Fruit fly (Drosophila melanogaster): ENCODE data around the gene Aatf.

Aatf gene

DNA sequence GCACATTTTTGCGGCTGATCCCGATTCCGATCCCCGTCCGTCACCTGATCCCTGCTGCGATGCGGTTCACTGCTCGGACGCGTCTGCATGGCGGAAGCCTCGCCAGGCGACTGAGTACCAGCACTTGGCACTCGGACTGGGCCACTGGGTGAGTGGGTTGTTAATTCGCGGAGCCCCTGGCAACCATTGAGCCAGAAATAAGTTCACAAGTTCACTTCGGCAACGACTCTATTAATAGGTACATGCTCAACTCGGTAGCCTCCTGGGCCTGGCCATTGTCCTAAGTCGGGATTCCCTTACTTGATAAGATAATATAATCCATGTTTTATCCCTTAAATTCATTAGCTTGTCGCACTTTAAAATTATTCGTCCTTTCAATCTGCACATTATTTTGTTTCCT, 22.7 kb downstream of the Aatf start, which contains the start of gene TTLL3A:
TTLL3A (minus strand) TSS at position 101 of the 400 bp plus-strand sequence.
- TF ChIP-seq CG5204 (GFP tag; optimal IDR thresholded peaks at IDR 0.05) (no peak), cic (GFP tag; optimal IDR thresholded peaks at IDR 0.05) (no peak), ovo (GFP tag; optimal IDR thresholded peaks at IDR 0.05) (no peak), CG7101 (tag; optimal IDR thresholded peaks at IDR 0.05) (no peak), cnc (optimal IDR thresholded peaks at IDR 0.05) (no peak), pad (GFP tag; optimal IDR thresholded peaks at IDR 0.05) (no peak), Crg-1 (GFP tag; optimal IDR thresholded peaks at IDR 0.05) (no peak), toe (GFP tag; optimal IDR thresholded peaks at IDR 0.05) (no peak), Clk (GFP tag; optimal IDR thresholded peaks at IDR 0.05) (no peak), CG12768 (GFP tag; optimal IDR thresholded peaks at IDR 0.05) (no peak), CG11617 (GFP tag; optimal IDR thresholded peaks at IDR 0.05) (no peak), CG33017 (tag; optimal IDR thresholded peaks at IDR 0.05) (no peak), bab1 (GFP tag; optimal IDR thresholded peaks at IDR 0.05) (no peak), kay (GFP tag; ENCODE audit: borderline replicate concordance) (no peak), Mnt (GFP tag; optimal IDR thresholded peaks at IDR 0.05) (no peak), Hr96 (GFP tag; optimal IDR thresholded peaks at IDR 0.05) (no peak), CG1620 (GFP tag; optimal IDR thresholded peaks at IDR 0.05) (no peak), CG14711 (tag; optimal IDR thresholded peaks at IDR 0.05) (no peak), tj (GFP tag; optimal IDR thresholded peaks at IDR 0.05) (no peak)

DNA sequence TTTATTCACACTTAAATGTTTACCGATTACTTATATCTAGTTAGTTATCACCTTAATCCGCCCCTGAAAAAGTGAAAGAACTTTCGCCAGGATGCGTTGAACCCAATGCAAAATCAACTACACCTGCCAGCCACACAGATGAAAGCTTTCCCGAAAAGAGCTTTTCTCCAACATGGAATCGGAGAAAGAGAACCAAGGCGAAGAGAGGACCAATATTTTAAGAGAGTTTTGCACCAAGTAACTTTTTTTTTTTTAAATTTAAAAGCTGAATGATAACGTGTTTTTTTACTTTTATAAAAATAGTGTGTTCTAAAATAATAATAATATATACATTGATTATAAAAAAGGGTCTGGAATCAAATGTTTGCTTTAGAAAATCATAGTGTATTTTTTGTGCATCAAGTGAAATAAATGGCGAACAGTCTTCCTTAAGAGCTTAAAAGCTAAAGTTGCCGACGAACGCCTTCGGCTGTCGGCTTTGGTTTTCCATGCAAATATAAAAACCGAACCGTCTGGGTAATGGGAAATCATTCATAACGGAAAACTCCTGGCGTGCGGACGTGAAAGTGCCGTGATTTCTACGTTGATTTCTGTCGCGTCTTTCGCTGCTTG, 24.7 kb downstream of the Aatf start, which contains the start of gene meng:
meng (plus strand) TSS at position 523 of the 612 bp plus-strand sequence.
- no peak for TF ChIP-seq cic (GFP tag; optimal IDR thresholded peaks at IDR 0.05)
- TF ChIP-seq CG14711 (tag; optimal IDR thresholded peaks at IDR 0.05): no peak
- TF ChIP-seq CG1620 (GFP tag; optimal IDR thresholded peaks at IDR 0.05): no peak
- TF ChIP-seq CG5204 (GFP tag; optimal IDR thresholded peaks at IDR 0.05): no peak
- peak; percentile 71 for TF ChIP-seq kay (GFP tag; ENCODE audit: borderline replicate concordance)
- no peak for TF ChIP-seq CG11617 (GFP tag; optimal IDR thresholded peaks at IDR 0.05)
- TF ChIP-seq CG12768 (GFP tag; optimal IDR thresholded peaks at IDR 0.05): no peak
- TF ChIP-seq cnc (optimal IDR thresholded peaks at IDR 0.05): no peak

DNA sequence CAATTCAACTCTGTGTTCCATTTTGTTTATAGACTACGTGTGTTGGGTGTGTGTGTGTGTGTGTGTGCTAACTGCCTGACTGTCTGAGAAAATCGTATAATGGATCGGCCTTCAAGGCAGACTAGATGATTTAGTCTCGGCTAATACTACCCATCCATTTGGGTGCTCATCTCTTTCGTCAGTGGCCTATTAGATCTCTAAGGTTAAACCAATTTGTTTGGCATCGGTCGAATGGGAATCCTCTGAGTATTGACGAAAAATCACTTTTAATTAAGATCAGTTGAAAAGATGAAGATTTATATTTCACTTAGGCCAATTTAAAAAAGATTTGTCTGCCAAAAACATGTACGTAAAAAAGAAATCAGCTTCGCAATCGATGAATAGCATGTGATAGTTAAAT, 28.1 kb downstream of the Aatf start, which contains the start of gene CG31910:
CG31910 (minus strand) TSS at position 101 of the 400 bp plus-strand sequence.
- TF ChIP-seq Mnt (GFP tag; optimal IDR thresholded peaks at IDR 0.05) (no peak), cnc (optimal IDR thresholded peaks at IDR 0.05) (no peak), Hr96 (GFP tag; optimal IDR thresholded peaks at IDR 0.05) (no peak), CG11617 (GFP tag; optimal IDR thresholded peaks at IDR 0.05) (no peak), CG14711 (tag; optimal IDR thresholded peaks at IDR 0.05) (no peak), ovo (GFP tag; optimal IDR thresholded peaks at IDR 0.05) (no peak), tj (GFP tag; optimal IDR thresholded peaks at IDR 0.05) (no peak), CG33017 (tag; optimal IDR thresholded peaks at IDR 0.05) (no peak), CG1620 (GFP tag; optimal IDR thresholded peaks at IDR 0.05) (no peak), pad (GFP tag; optimal IDR thresholded peaks at IDR 0.05) (no peak), Crg-1 (GFP tag; optimal IDR thresholded peaks at IDR 0.05) (no peak)

DNA sequence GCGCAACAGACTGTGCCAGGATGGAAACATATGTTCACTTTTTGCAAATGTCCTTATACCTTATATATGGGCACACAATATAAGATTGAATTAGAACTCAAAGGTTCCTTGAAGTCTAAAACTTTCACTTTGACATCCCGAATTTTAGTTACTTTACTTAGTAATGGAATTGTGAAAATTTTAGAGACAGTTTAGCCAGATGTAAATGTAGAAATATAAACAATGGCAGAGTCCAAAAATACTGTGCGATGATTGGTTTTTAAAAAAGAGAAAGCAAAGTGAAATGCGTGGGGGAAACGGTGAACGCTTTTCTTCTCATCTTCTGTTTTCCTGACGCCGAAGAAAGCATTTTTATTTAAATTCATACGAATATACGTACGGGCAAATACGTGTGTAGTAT, 30.4 kb downstream of the Aatf start, which contains the start of gene CG44271:
CG44271 (minus strand) TSS at position 101 of the 400 bp plus-strand sequence.
- TF ChIP-seq CG33017 (tag; optimal IDR thresholded peaks at IDR 0.05) (no peak), Clk (GFP tag; optimal IDR thresholded peaks at IDR 0.05) (no peak), tj (GFP tag; optimal IDR thresholded peaks at IDR 0.05) (no peak), cic (GFP tag; optimal IDR thresholded peaks at IDR 0.05) (no peak), CG14711 (tag; optimal IDR thresholded peaks at IDR 0.05) (no peak), toe (GFP tag; optimal IDR thresholded peaks at IDR 0.05) (no peak), CG12768 (GFP tag; optimal IDR thresholded peaks at IDR 0.05) (no peak), pad (GFP tag; optimal IDR thresholded peaks at IDR 0.05) (no peak), Crg-1 (GFP tag; optimal IDR thresholded peaks at IDR 0.05) (no peak), bab1 (GFP tag; optimal IDR thresholded peaks at IDR 0.05) (no peak), CG7101 (tag; optimal IDR thresholded peaks at IDR 0.05) (no peak), ovo (GFP tag; optimal IDR thresholded peaks at IDR 0.05) (no peak), CG1620 (GFP tag; optimal IDR thresholded peaks at IDR 0.05) (no peak), Hr96 (GFP tag; optimal IDR thresholded peaks at IDR 0.05) (no peak)

DNA sequence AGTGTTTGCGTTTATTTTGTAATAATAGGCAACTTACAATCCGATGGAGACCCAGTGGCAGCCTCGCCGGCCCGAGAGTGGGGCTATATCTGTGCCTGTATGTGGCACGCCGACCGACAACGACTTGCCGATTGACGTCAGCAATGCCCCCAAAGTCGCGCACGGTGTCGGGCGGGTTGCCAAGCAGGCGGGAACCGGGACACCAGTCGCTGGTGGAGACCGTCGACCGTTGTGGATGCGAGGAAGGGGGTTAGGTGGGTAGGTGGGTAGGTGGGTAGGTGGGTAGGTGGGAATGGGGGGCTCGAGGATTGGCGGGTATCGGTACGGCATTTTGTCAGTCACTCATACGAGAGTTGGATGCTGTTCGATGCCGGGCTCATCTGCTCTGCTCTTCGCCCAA, 33.6 kb downstream of the Aatf start:
- TF ChIP-seq CG7101 (tag; optimal IDR thresholded peaks at IDR 0.05) (no peak), CG14711 (tag; optimal IDR thresholded peaks at IDR 0.05) (no peak), tj (GFP tag; optimal IDR thresholded peaks at IDR 0.05) (no peak), cnc (optimal IDR thresholded peaks at IDR 0.05) (no peak), CG1620 (GFP tag; optimal IDR thresholded peaks at IDR 0.05) (no peak), bab1 (GFP tag; optimal IDR thresholded peaks at IDR 0.05) (no peak), CG12768 (GFP tag; optimal IDR thresholded peaks at IDR 0.05) (no peak), kay (GFP tag; ENCODE audit: borderline replicate concordance) (no peak), CG11617 (GFP tag; optimal IDR thresholded peaks at IDR 0.05) (no peak), Hr96 (GFP tag; optimal IDR thresholded peaks at IDR 0.05) (no peak), Crg-1 (GFP tag; optimal IDR thresholded peaks at IDR 0.05) (no peak)

DNA sequence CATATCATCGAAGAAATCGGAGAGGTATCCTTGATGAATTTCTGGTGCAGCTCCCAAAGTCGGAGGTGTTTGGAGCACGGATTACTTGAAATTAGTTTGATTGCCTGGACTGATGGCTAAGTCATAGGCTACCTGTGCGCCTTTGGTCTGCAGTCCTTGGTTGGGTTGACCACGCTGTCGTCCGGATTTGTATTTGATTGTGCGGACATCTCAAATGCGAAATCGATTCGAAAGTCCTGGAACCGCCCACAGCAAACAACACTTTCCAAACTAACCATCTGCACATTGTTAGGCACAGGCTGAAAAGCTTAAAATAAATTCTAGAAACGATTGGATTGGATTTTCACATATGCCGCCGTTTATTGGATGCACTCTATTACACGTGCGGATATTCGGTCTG, 42.1 kb downstream of the Aatf start, which contains the start of gene CG11322:
CG11322 (minus strand) TSS at position 101 of the 400 bp plus-strand sequence.
- TF ChIP-seq cic (GFP tag; optimal IDR thresholded peaks at IDR 0.05) (no peak), toe (GFP tag; optimal IDR thresholded peaks at IDR 0.05) (no peak), Hr96 (GFP tag; optimal IDR thresholded peaks at IDR 0.05) (no peak), kay (GFP tag; ENCODE audit: borderline replicate concordance) (no peak), CG12768 (GFP tag; optimal IDR thresholded peaks at IDR 0.05) (no peak), Clk (GFP tag; optimal IDR thresholded peaks at IDR 0.05) (no peak), Mnt (GFP tag; optimal IDR thresholded peaks at IDR 0.05) (no peak), CG5204 (GFP tag; optimal IDR thresholded peaks at IDR 0.05) (no peak), tj (GFP tag; optimal IDR thresholded peaks at IDR 0.05) (no peak), pad (GFP tag; optimal IDR thresholded peaks at IDR 0.05) (no peak), CG1620 (GFP tag; optimal IDR thresholded peaks at IDR 0.05) (no peak), CG14711 (tag; optimal IDR thresholded peaks at IDR 0.05) (no peak), bab1 (GFP tag; optimal IDR thresholded peaks at IDR 0.05) (no peak), CG7045 (GFP tag; optimal IDR thresholded peaks at IDR 0.05) (no peak), CG33017 (tag; optimal IDR thresholded peaks at IDR 0.05) (no peak), CG11617 (GFP tag; optimal IDR thresholded peaks at IDR 0.05) (no peak), Crg-1 (GFP tag; optimal IDR thresholded peaks at IDR 0.05) (no peak), ovo (GFP tag; optimal IDR thresholded peaks at IDR 0.05) (no peak)
